Worm (Caenorhabditis elegans) whole organism, L4 larva: ENCODE data around the gene F09E10.1.
A peak's percentile ranks its signal among the peaks of the same experiment; 100 is the strongest.

Source experiments
- R02D3.7 ChIP-seq: fragments of 150-350 bp; sonication (generic microtip); optimal IDR thresholded peaks from 3 replicates; lab custom pipeline; 2014; ENCODE audit warnings: missing biosample characterization, missing genetic modification characterization
- Y48G9A.11 ChIP-seq: fragments of 200-800 bp; sonication (Bioruptor generic); IDR thresholded peaks from 2 replicates; pipeline ENCODE4 v1.3.6; 2022; ENCODE audit warnings: missing genetic modification reagents, missing genetic modification characterization, missing compliant biosample characterization
- Y5F2A.4 ChIP-seq: fragments of 200-800 bp; sonication (Bioruptor generic); optimal IDR thresholded peaks from 2 replicates; lab custom pipeline; 2018; ENCODE audit warnings: mild to moderate bottlenecking, missing genetic modification characterization, missing compliant biosample characterization
- ZK337.2 ChIP-seq: fragments of 200-800 bp; sonication (Bioruptor generic); IDR thresholded peaks from 2 replicates; pipeline ENCODE4 v1.3.6; 2022; ENCODE audit warnings: missing genetic modification reagents, missing genetic modification characterization, missing compliant biosample characterization
- ZK546.5 ChIP-seq, 2 experiments: sonication (generic microtip); optimal IDR thresholded peaks; 2 replicates each; lab custom pipeline; 2017; ENCODE audit warnings: missing biosample characterization in 2 of 2, missing genetic modification characterization in 2 of 2
- aha-1 ChIP-seq: fragments of 150-350 bp; peaks from one replicate; lab custom pipeline; 2014; ENCODE audit warnings: missing biosample characterization, missing genetic modification characterization
- aly-2 ChIP-seq: sonication (generic microtip); optimal IDR thresholded peaks from 2 replicates; lab custom pipeline; 2018; ENCODE audit warnings: missing biosample characterization, missing genetic modification characterization
- arid-1 ChIP-seq: fragments of 200-800 bp; sonication (Bioruptor generic); conservative IDR thresholded peaks from 2 replicates; pipeline ENCODE4 v1.3.6; 2022; ENCODE audit warnings: missing genetic modification reagents, missing genetic modification characterization, missing compliant biosample characterization
- ceh-20 ChIP-seq: fragments of 200-800 bp; sonication (Bioruptor generic); IDR thresholded peaks from 2 replicates; pipeline ENCODE4 v1.3.6; 2022; ENCODE audit warnings: missing genetic modification reagents, missing genetic modification characterization, missing compliant biosample characterization
- ceh-28 ChIP-seq: fragments of 150-350 bp; optimal IDR thresholded peaks from 2 replicates; lab custom pipeline; 2014; ENCODE audit warnings: missing biosample characterization, missing genetic modification reagents, missing genetic modification characterization
- ces-1 ChIP-seq: fragments of 150-350 bp; sonication (generic microtip); optimal IDR thresholded peaks from 4 replicates; lab custom pipeline; 2014; ENCODE audit warnings: missing biosample characterization, missing genetic modification reagents, missing genetic modification characterization
- ctbp-1 ChIP-seq: fragments of 200-800 bp; sonication (Bioruptor generic); IDR thresholded peaks from 2 replicates; pipeline ENCODE4 v1.3.6; 2022; ENCODE audit warnings: missing genetic modification reagents, missing genetic modification characterization, missing compliant biosample characterization
- daf-12 ChIP-seq: fragments of 150-350 bp; optimal IDR thresholded peaks from 2 replicates; lab custom pipeline; 2014; ENCODE audit warnings: missing biosample characterization, missing genetic modification reagents, missing genetic modification characterization
- daf-16 ChIP-seq, 3 experiments: sonication (generic microtip); optimal IDR thresholded peaks; 2 replicates each; lab custom pipeline; 2016 to 2017; ENCODE audit warnings: missing genetic modification characterization in 3 of 3, missing genetic modification reagents in 3 of 3, mild to moderate bottlenecking in 2 of 3, missing compliant biosample characterization in 2 of 3, missing biosample characterization in 1 of 3, moderate library complexity in 1 of 3
- dmd-6 ChIP-seq: fragments of 200-800 bp; sonication (Bioruptor generic); IDR thresholded peaks from 2 replicates; pipeline ENCODE4 v1.3.6; 2022; ENCODE audit warnings: missing genetic modification reagents, missing genetic modification characterization, missing compliant biosample characterization
- dmd-9 ChIP-seq: fragments of 200-800 bp; sonication (Bioruptor generic); IDR thresholded peaks from 2 replicates; pipeline ENCODE4 v1.3.6; 2022; ENCODE audit warnings: missing genetic modification reagents, missing genetic modification characterization, missing compliant biosample characterization
- fkh-10 ChIP-seq: fragments of 150-350 bp; optimal IDR thresholded peaks from 2 replicates; lab custom pipeline; 2014; ENCODE audit warnings: missing biosample characterization, missing genetic modification reagents, missing genetic modification characterization
- gei-8 ChIP-seq: fragments of 200-800 bp; sonication (Bioruptor generic); optimal IDR thresholded peaks from 2 replicates; lab custom pipeline; 2018; ENCODE audit warnings: mild to moderate bottlenecking, missing genetic modification characterization, missing compliant biosample characterization
- hlh-11 ChIP-seq: fragments of 200-800 bp; sonication (Bioruptor generic); optimal IDR thresholded peaks from 2 replicates; lab custom pipeline; 2018; ENCODE audit warnings: mild to moderate bottlenecking, missing genetic modification characterization, missing compliant biosample characterization
- hlh-30 ChIP-seq: sonication (generic microtip); optimal IDR thresholded peaks from 2 replicates; lab custom pipeline; 2017; ENCODE audit warnings: antibody characterized with exemption, mild to moderate bottlenecking, missing genetic modification characterization, missing compliant biosample characterization; ENCODE audit not compliant: insufficient read depth
- hmg-1.1 ChIP-seq: fragments of 200-800 bp; sonication (Bioruptor generic); IDR thresholded peaks from 2 replicates; pipeline ENCODE4 v1.3.6; 2022; ENCODE audit warnings: missing genetic modification reagents, missing genetic modification characterization, missing compliant biosample characterization
- jun-1 ChIP-seq: fragments of 150-350 bp; optimal IDR thresholded peaks from 2 replicates; lab custom pipeline; 2014; ENCODE audit warnings: missing biosample characterization, missing genetic modification reagents, missing genetic modification characterization
- lin-1 ChIP-seq: fragments of 200-800 bp; sonication (Bioruptor generic); IDR thresholded peaks from 2 replicates; pipeline ENCODE4 v1.3.6; 2022; ENCODE audit warnings: missing genetic modification reagents, missing genetic modification characterization, missing compliant biosample characterization
- lin-38 ChIP-seq: fragments of 200-800 bp; sonication (Bioruptor generic); IDR thresholded peaks from 2 replicates; pipeline ENCODE4 v1.3.6; 2022; ENCODE audit warnings: missing genetic modification reagents, missing genetic modification characterization, missing compliant biosample characterization
- lir-3 ChIP-seq: sonication (generic microtip); optimal IDR thresholded peaks from 2 replicates; lab custom pipeline; 2016; ENCODE audit warnings: mild to moderate bottlenecking, missing genetic modification characterization, missing compliant biosample characterization
- madf-5 ChIP-seq, 2 experiments: fragments of 200-800 bp; sonication (Bioruptor generic); IDR thresholded peaks; 2 replicates each; pipeline ENCODE4 v1.3.6; 2022; ENCODE audit warnings: missing compliant biosample characterization in 2 of 2, missing genetic modification characterization in 2 of 2
- mdl-1 ChIP-seq, 2 experiments: fragments of 150-350 bp in 1 of 2; sonication (generic microtip) in 1 of 2; optimal IDR thresholded peaks; 2 replicates each; lab custom pipeline; 2014 to 2017; ENCODE audit warnings: missing biosample characterization in 2 of 2, missing genetic modification characterization in 2 of 2
- mxl-2 ChIP-seq: fragments of 200-800 bp; sonication (Bioruptor generic); conservative IDR thresholded peaks from 2 replicates; pipeline ENCODE4 v1.3.6; 2022; ENCODE audit warnings: missing genetic modification reagents, missing genetic modification characterization, missing compliant biosample characterization
- nhr-10 ChIP-seq: fragments of 150-350 bp; optimal IDR thresholded peaks from 2 replicates; lab custom pipeline; 2014; ENCODE audit warnings: missing biosample characterization, missing genetic modification characterization
- nhr-11 ChIP-seq: fragments of 150-350 bp; optimal IDR thresholded peaks from 2 replicates; lab custom pipeline; 2014; ENCODE audit warnings: missing biosample characterization, missing genetic modification characterization
- nhr-25 ChIP-seq: sonication (generic microtip); optimal IDR thresholded peaks from 2 replicates; lab custom pipeline; 2017; ENCODE audit warnings: missing genetic modification characterization, mild to moderate bottlenecking, missing compliant biosample characterization, antibody characterized with exemption, moderate library complexity, borderline replicate concordance; ENCODE audit not compliant: insufficient read depth
- nhr-42 ChIP-seq: fragments of 200-800 bp; sonication (Bioruptor generic); IDR thresholded peaks from 2 replicates; pipeline ENCODE4 v1.3.6; 2022; ENCODE audit warnings: missing genetic modification characterization, missing compliant biosample characterization
- rbr-2 ChIP-seq: sonication (generic microtip); optimal IDR thresholded peaks from 2 replicates; lab custom pipeline; 2016; ENCODE audit warnings: missing genotype, missing genetic modification characterization, missing compliant biosample characterization
- saeg-2 ChIP-seq: fragments of 200-800 bp; sonication (Bioruptor generic); IDR thresholded peaks from 2 replicates; pipeline ENCODE4 v1.3.6; 2022; ENCODE audit warnings: missing genetic modification reagents, missing genetic modification characterization, missing compliant biosample characterization
- set-16 ChIP-seq: fragments of 200-800 bp; sonication (Bioruptor generic); IDR thresholded peaks from 2 replicates; pipeline ENCODE4 v1.3.6; 2022; ENCODE audit warnings: missing genetic modification reagents, missing genetic modification characterization, missing compliant biosample characterization
- snpc-1.2 ChIP-seq: fragments of 200-800 bp; sonication (Bioruptor generic); IDR thresholded peaks from 2 replicates; pipeline ENCODE4 v1.3.6; 2022; ENCODE audit warnings: missing genetic modification reagents, missing genetic modification characterization, missing compliant biosample characterization
- unc-62 ChIP-seq, 3 experiments: fragments of 150-350 bp in 1 of 3; sonication (generic microtip); optimal IDR thresholded peaks in 2 of 3; peaks in 1 of 3; 1 replicate in 1 of 3; 2 replicates in 2 of 3; lab custom pipeline; 2014 to 2017; ENCODE audit warnings: missing biosample characterization in 3 of 3, missing genetic modification characterization in 3 of 3, missing genetic modification reagents in 3 of 3, missing genotype in 1 of 3
- zag-1 ChIP-seq: fragments of 150-350 bp; optimal IDR thresholded peaks from 2 replicates; lab custom pipeline; 2014; ENCODE audit warnings: missing biosample characterization, missing genetic modification characterization
- zfp-3 ChIP-seq: fragments of 200-800 bp; sonication (Bioruptor generic); conservative IDR thresholded peaks from 2 replicates; pipeline ENCODE4 v1.3.6; 2022; ENCODE audit warnings: missing genetic modification reagents, missing genetic modification characterization, missing compliant biosample characterization
- ztf-11 ChIP-seq: fragments of 150-350 bp; optimal IDR thresholded peaks from 2 replicates; lab custom pipeline; 2014; ENCODE audit warnings: missing biosample characterization, missing genetic modification characterization
- ztf-7 ChIP-seq: fragments of 150-350 bp; optimal IDR thresholded peaks from 2 replicates; lab custom pipeline; 2014; ENCODE audit warnings: missing biosample characterization, missing genetic modification characterization

The F09E10.1 gene

DNA sequence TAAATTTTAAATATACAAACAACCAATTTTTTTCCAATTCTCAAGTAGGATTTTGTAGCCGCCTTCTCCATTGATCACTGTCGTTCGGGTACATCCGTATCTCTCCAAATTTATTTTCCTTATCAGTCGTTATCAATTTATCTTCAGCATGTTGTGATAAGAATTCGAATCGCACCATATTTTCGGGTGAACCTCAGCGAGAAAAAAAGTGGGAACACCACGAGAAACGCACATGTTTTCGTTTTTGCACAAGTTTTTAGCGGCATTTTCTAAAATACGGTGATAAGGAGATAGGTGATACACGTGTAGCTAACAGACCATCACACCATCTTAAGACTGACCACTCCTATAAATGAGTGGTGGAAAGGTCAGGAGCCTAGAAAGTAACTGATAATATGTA is 24.7 kb upstream of the F09E10.1 start (continued):
- TF ChIP-seq aly-2: no peak
- no peak for TF ChIP-seq hmg-1.1 (GFP tag; lab: Robert Waterston, UW)
- TF ChIP-seq ceh-28 (tag; lab: Kevin White, UChicago): no peak

DNA sequence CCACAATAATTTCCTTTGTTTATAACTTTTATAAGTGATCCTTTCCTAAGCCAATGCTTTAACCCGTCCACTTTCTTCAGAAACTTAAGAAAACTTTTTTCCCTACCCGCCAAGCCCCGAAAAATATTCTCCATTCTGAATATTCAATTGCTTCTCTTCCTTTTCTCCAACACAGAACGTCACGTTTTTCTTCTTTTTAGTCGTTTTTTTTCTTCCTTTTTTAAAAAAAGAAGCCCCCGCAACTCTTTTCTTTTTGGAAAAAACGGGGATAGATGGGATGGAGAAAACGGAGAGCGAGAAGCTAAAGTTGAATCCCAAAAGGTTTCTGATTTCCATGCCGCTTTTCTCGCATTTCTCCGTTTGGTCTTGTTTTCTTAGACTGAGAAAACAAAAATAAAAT is 24.0 kb upstream of the F09E10.1 start:
- TF ChIP-seq ztf-7 (no peak), hlh-30 (tag; lab: Kevin White, UChicago) (peak; percentile 17)

DNA sequence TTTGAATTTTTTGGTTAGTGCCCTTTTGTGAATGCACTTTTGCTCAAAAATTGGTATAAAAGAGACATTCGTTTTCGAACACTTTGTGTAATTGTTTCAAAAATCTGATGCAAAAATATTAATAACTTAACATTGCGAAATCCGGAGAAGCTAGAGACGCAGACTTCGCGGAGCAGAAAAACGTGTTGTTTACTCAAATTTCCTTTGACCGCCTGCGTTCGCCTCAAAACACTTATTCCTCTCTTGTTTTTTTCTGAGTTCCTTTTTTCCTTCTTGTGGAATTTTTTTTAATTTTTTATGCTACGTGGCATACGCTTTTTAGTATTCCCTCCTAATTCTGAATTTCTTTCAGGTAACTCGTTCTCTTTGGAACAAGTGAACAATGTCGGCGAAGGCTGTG is 23.4 kb upstream of the F09E10.1 start, which contains the start of gene acly-1:
Gene acly-1, plus strand, starts transcription at position 353 of the 400 bp plus-strand sequence.
- TF ChIP-seq aha-1 (tag; lab: Kevin White, UChicago): peak; percentile 83
- TF ChIP-seq ceh-20 (GFP tag; lab: Robert Waterston, UW): no peak
- TF ChIP-seq gei-8: no peak
- TF ChIP-seq fkh-10 (GFP tag; lab: Kevin White, UChicago): no peak
- no peak for TF ChIP-seq nhr-25 (tag; lab: Kevin White, UChicago)
- TF ChIP-seq rbr-2 (tag; lab: Kevin White, UChicago): peak; percentile 33
- no peak for TF ChIP-seq set-16
- TF ChIP-seq nhr-11 (tag; lab: Kevin White, UChicago): no peak
- no peak for TF ChIP-seq Y5F2A.4
- no peak for TF ChIP-seq ztf-11 (tag; lab: Kevin White, UChicago)
- TF ChIP-seq ZK546.5 (tag; optimal IDR thresholded peaks at IDR 0.05; lab: Kevin White, UChicago): no peak
- TF ChIP-seq jun-1 (tag; lab: Kevin White, UChicago): no peak
- no peak for TF ChIP-seq daf-16 (GFP tag; optimal IDR thresholded peaks at IDR 0.05; lab: Kevin White, UChicago)
- peak; percentile 67 for TF ChIP-seq daf-16 (tag; optimal IDR thresholded peaks at IDR 0.05; lab: Kevin White, UChicago)
- no peak for TF ChIP-seq arid-1
- no peak for TF ChIP-seq daf-12 (tag; lab: Kevin White, UChicago)
- TF ChIP-seq dmd-6 (GFP tag; lab: Robert Waterston, UW): no peak
- TF ChIP-seq Y48G9A.11 (GFP tag; lab: Robert Waterston, UW): no peak
- TF ChIP-seq dmd-9 (GFP tag; lab: Robert Waterston, UW): no peak
- no peak for TF ChIP-seq zfp-3
- no peak for TF ChIP-seq nhr-10 (tag; lab: Kevin White, UChicago)
- TF ChIP-seq ces-1 (GFP tag; lab: Kevin White, UChicago): no peak
- TF ChIP-seq lir-3 (tag; lab: Kevin White, UChicago): no peak
- TF ChIP-seq snpc-1.2 (GFP tag; lab: Robert Waterston, UW): no peak
- TF ChIP-seq unc-62 (GFP tag; optimal IDR thresholded peaks at IDR 0.05 in 1 of 2; lab: Kevin White, UChicago): peak in 1 of 2 experiments; percentile 58
- TF ChIP-seq unc-62 (tag; optimal IDR thresholded peaks at IDR 0.05; lab: Kevin White, UChicago): no peak
- no peak for TF ChIP-seq ctbp-1
- no peak for TF ChIP-seq madf-5 (GFP tag; IDR thresholded peaks at IDR 0.05; lab: Robert Waterston, UW)
- TF ChIP-seq mdl-1 (tag; optimal IDR thresholded peaks at IDR 0.05; lab: Kevin White, UChicago): peak in 1 of 2 experiments; percentile 55
- no peak for TF ChIP-seq lin-1 (GFP tag; lab: Robert Waterston, UW)
- TF ChIP-seq lin-38: no peak

DNA sequence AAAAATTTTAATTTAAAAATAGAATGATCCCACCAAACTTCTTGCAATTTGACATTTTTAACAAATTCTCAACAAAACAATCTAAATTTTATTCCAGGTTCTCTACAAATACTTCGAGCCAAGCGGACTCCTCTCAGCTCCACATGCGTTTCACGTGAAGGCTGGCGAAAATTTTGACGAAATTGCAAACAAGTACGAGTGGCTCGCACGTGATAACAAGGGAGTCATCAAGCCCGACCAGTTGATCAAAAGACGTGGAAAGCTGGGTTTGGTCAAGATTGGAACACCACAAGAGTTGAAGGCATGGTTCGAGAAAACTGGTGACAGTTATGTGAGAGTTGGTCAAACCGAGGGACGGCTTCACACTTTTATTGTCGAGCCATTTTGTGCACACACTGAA is 23.0 kb upstream of the F09E10.1 start:
- TF ChIP-seq hlh-11 (tag; lab: Kevin White, UChicago): peak; percentile 25
- TF ChIP-seq daf-16 (GFP tag; optimal IDR thresholded peaks at IDR 0.05; lab: Kevin White, UChicago): no peak
- peak; percentile 40 for TF ChIP-seq daf-16 (tag; optimal IDR thresholded peaks at IDR 0.05; lab: Kevin White, UChicago)
- TF ChIP-seq dmd-6 (GFP tag; lab: Robert Waterston, UW): peak; percentile 45; the same call in 1 of the 2 replicates
- peak; percentile 97 for TF ChIP-seq mxl-2 (GFP tag; lab: Robert Waterston, UW)
- TF ChIP-seq madf-5 (GFP tag; IDR thresholded peaks at IDR 0.05; lab: Robert Waterston, UW): no peak
- peak; percentile 36 for TF ChIP-seq aha-1 (tag; lab: Kevin White, UChicago)
- TF ChIP-seq R02D3.7 (tag; lab: Kevin White, UChicago): no peak
- TF ChIP-seq ZK337.2 (GFP tag; lab: Robert Waterston, UW): no peak
- TF ChIP-seq zag-1 (tag; lab: Kevin White, UChicago): no peak
- TF ChIP-seq nhr-10 (tag; lab: Kevin White, UChicago): no peak
- TF ChIP-seq saeg-2 (GFP tag; lab: Robert Waterston, UW): no peak
- no peak for TF ChIP-seq nhr-42 (GFP tag; lab: Robert Waterston, UW)
- TF ChIP-seq ZK546.5 (tag; optimal IDR thresholded peaks at IDR 0.05; lab: Kevin White, UChicago): no peak
- TF ChIP-seq hlh-30 (tag; lab: Kevin White, UChicago): peak; percentile 71
- TF ChIP-seq ctbp-1: no peak
- TF ChIP-seq unc-62 (GFP tag; optimal IDR thresholded peaks at IDR 0.05 in 1 of 2; lab: Kevin White, UChicago): peak in 1 of 2 experiments; percentile 70
- no peak for TF ChIP-seq unc-62 (tag; optimal IDR thresholded peaks at IDR 0.05; lab: Kevin White, UChicago)
